Fruit fly (Drosophila melanogaster) whole organism, embryonic: ENCODE results near the gene TrpA1.

Experiments
- Aef1 ChIP-seq: fragments of 200-800 bp; sonication (Bioruptor generic); IDR thresholded peaks from 3 replicates; pipeline ENCODE4 v1.3.6; 2022; ENCODE audit warnings: missing biosample characterization, missing genetic modification characterization
- Bteb2 ChIP-seq: fragments of 200-800 bp; sonication (Bioruptor generic); optimal IDR thresholded peaks from 2 replicates; lab custom pipeline; 2016; ENCODE audit warnings: missing biosample characterization, missing genetic modification characterization
- CG10147 ChIP-seq: fragments of 200-800 bp; sonication (Bioruptor generic); optimal IDR thresholded peaks from 2 replicates; lab custom pipeline; 2019; ENCODE audit warnings: missing biosample characterization, mild to moderate bottlenecking, missing genetic modification characterization, moderate library complexity
- CG10654 ChIP-seq: fragments of 200-800 bp; sonication (Bioruptor generic); optimal IDR thresholded peaks from 2 replicates; lab custom pipeline; 2016; ENCODE audit warnings: missing biosample characterization, missing genetic modification characterization
- CG1233 ChIP-seq: fragments of 200-800 bp; sonication (Bioruptor generic); optimal IDR thresholded peaks from 4 replicates; lab custom pipeline; 2018; ENCODE audit warnings: missing biosample characterization, mild to moderate bottlenecking, missing genetic modification characterization
- CG12769 ChIP-seq: fragments of 200-800 bp; sonication (Bioruptor generic); optimal IDR thresholded peaks from 2 replicates; lab custom pipeline; 2019; ENCODE audit warnings: missing biosample characterization, mild to moderate bottlenecking, missing genetic modification characterization, moderate library complexity
- CG13296 ChIP-seq: fragments of 200-800 bp; sonication (Bioruptor generic); optimal IDR thresholded peaks from 3 replicates; lab custom pipeline; 2018; ENCODE audit warnings: missing biosample characterization, mild to moderate bottlenecking, missing genetic modification characterization
- CG14441 ChIP-seq: fragments of 200-800 bp; sonication (Bioruptor generic); IDR thresholded peaks from 2 replicates; pipeline ENCODE4 v1.3.6; 2022; ENCODE audit warnings: missing biosample characterization, missing genetic modification characterization
- CG14710 ChIP-seq: fragments of 200-800 bp; sonication (Bioruptor generic); optimal IDR thresholded peaks from 3 replicates; lab custom pipeline; 2019; ENCODE audit warnings: missing biosample characterization, mild to moderate bottlenecking, missing genetic modification characterization, moderate library complexity
- CG16815 ChIP-seq: fragments of 200-800 bp; sonication (Bioruptor generic); optimal IDR thresholded peaks from 3 replicates; lab custom pipeline; 2017; ENCODE audit warnings: missing biosample characterization, mild to moderate bottlenecking, missing genetic modification characterization
- CG17568 ChIP-seq: fragments of 200-800 bp; sonication (Bioruptor generic); optimal IDR thresholded peaks from 2 replicates; lab custom pipeline; 2018; ENCODE audit warnings: missing biosample characterization, mild to moderate bottlenecking, missing genetic modification characterization, moderate library complexity
- CG17802 ChIP-seq: fragments of 200-800 bp; sonication (Bioruptor generic); optimal IDR thresholded peaks from 2 replicates; lab custom pipeline; 2018; ENCODE audit warnings: missing biosample characterization, mild to moderate bottlenecking, missing genetic modification characterization, moderate library complexity
- CG1792 ChIP-seq: fragments of 200-800 bp; sonication (Bioruptor generic); optimal IDR thresholded peaks from 2 replicates; lab custom pipeline; 2016; ENCODE audit warnings: missing biosample characterization, missing genetic modification characterization
- CG18476 ChIP-seq: fragments of 200-800 bp; sonication (Bioruptor generic); optimal IDR thresholded peaks from 2 replicates; lab custom pipeline; 2016; ENCODE audit warnings: missing biosample characterization, mild to moderate bottlenecking, missing genetic modification characterization
- CG18599 ChIP-seq: fragments of 200-800 bp; sonication (Bioruptor generic); optimal IDR thresholded peaks from 3 replicates; lab custom pipeline; 2017; ENCODE audit warnings: missing biosample characterization, missing genetic modification characterization, mild to moderate bottlenecking, moderate library complexity, missing genetic modification reagents
- CG30020 ChIP-seq: fragments of 200-800 bp; optimal IDR thresholded peaks from 2 replicates; lab custom pipeline; 2019; ENCODE audit warnings: missing biosample characterization, mild to moderate bottlenecking, missing genetic modification characterization, moderate library complexity
- CG33213 ChIP-seq: fragments of 200-800 bp; sonication (Bioruptor generic); optimal IDR thresholded peaks from 3 replicates; lab custom pipeline; 2016; ENCODE audit warnings: missing biosample characterization, missing genetic modification characterization
- CG42726 ChIP-seq: fragments of 200-800 bp; sonication (Bioruptor generic); IDR thresholded peaks from 2 replicates; pipeline ENCODE4 v1.3.6; 2022; ENCODE audit warnings: missing biosample characterization, missing genetic modification characterization; ENCODE audit not compliant: partially characterized antibody
- CG4360 ChIP-seq: fragments of 200-800 bp; sonication (Bioruptor generic); IDR thresholded peaks from 2 replicates; pipeline ENCODE4 v1.3.6; 2022; ENCODE audit warnings: missing biosample characterization, missing genetic modification characterization
- CG4854 ChIP-seq: fragments of 200-800 bp; sonication (Bioruptor generic); optimal IDR thresholded peaks from 2 replicates; lab custom pipeline; 2016; ENCODE audit warnings: missing biosample characterization, missing genetic modification characterization, inconsistent platforms
- CG6175 ChIP-seq: fragments of 200-800 bp; sonication (Bioruptor generic); IDR thresholded peaks from 3 replicates; pipeline ENCODE4 v1.3.6; 2022; ENCODE audit warnings: missing biosample characterization, missing genetic modification characterization
- CG6272 ChIP-seq: fragments of 200-800 bp; sonication (Bioruptor generic); IDR thresholded peaks from 2 replicates; pipeline ENCODE4 v1.3.6; 2022; ENCODE audit warnings: missing biosample characterization, missing genetic modification characterization
- CG8281 ChIP-seq: fragments of 200-800 bp; sonication (Bioruptor generic); optimal IDR thresholded peaks from 2 replicates; lab custom pipeline; 2018; ENCODE audit warnings: missing biosample characterization, mild to moderate bottlenecking, missing genetic modification characterization, moderate library complexity
- CG9932 ChIP-seq: fragments of 200-800 bp; sonication (Bioruptor generic); IDR thresholded peaks from 2 replicates; pipeline ENCODE4 v1.3.6; 2022; ENCODE audit warnings: missing biosample characterization, missing genetic modification characterization
- Dip3 ChIP-seq: fragments of 200-800 bp; sonication (Bioruptor generic); optimal IDR thresholded peaks from 3 replicates; lab custom pipeline; 2016; ENCODE audit warnings: missing biosample characterization, missing genetic modification characterization
- Dp ChIP-seq: fragments of 200-800 bp; sonication (Bioruptor generic); optimal IDR thresholded peaks from 2 replicates; lab custom pipeline; 2018; ENCODE audit warnings: missing biosample characterization, mild to moderate bottlenecking, missing genetic modification characterization, moderate library complexity
- Elba2 ChIP-seq: fragments of 200-800 bp; sonication (Bioruptor generic); optimal IDR thresholded peaks from 3 replicates; lab custom pipeline; 2016; ENCODE audit warnings: missing biosample characterization, missing genetic modification characterization
- GATAe ChIP-seq: fragments of 200-800 bp; sonication (Bioruptor generic); conservative IDR thresholded peaks from 2 replicates; pipeline ENCODE4 v1.3.6; 2022; ENCODE audit warnings: missing biosample characterization, missing genetic modification characterization
- H15 ChIP-seq: fragments of 200-800 bp; sonication (Bioruptor generic); IDR thresholded peaks from 3 replicates; pipeline ENCODE4 v1.3.6; 2022; ENCODE audit warnings: missing biosample characterization, missing genetic modification characterization
- Hr39 ChIP-seq: fragments of >200 bp; optimal IDR thresholded peaks from 2 replicates; lab custom pipeline; 2017
- Lim3 ChIP-seq: fragments of 200-800 bp; sonication (Bioruptor generic); IDR thresholded peaks from 2 replicates; pipeline ENCODE4 v1.3.6; 2022; ENCODE audit warnings: missing biosample characterization, missing genetic modification characterization
- Mrtf ChIP-seq: fragments of 200-800 bp; sonication (Bioruptor generic); IDR thresholded peaks from 3 replicates; pipeline ENCODE4 v1.3.6; 2022; ENCODE audit warnings: missing biosample characterization, missing genetic modification characterization
- NC2α ChIP-seq: fragments of 200-800 bp; sonication (Bioruptor generic); optimal IDR thresholded peaks from 2 replicates; lab custom pipeline; 2016; ENCODE audit warnings: missing biosample characterization, missing genetic modification characterization
- Six4 ChIP-seq: fragments of 200-800 bp; sonication (Bioruptor generic); optimal IDR thresholded peaks from 2 replicates; lab custom pipeline; 2016; ENCODE audit warnings: missing biosample characterization, missing genetic modification characterization
- bowl ChIP-seq: fragments of 200-800 bp; sonication (Bioruptor generic); IDR thresholded peaks from 2 replicates; pipeline ENCODE4 v1.3.6; 2022; ENCODE audit warnings: missing biosample characterization, missing genetic modification characterization
- caup ChIP-seq: fragments of 200-800 bp; sonication (Bioruptor generic); optimal IDR thresholded peaks from 3 replicates; lab custom pipeline; 2017; ENCODE audit warnings: missing biosample characterization, mild to moderate bottlenecking, missing genetic modification characterization, moderate library complexity; ENCODE audit not compliant: severe bottlenecking
- chinmo ChIP-seq: fragments of 200-800 bp; sonication (Bioruptor generic); IDR thresholded peaks from 4 replicates; pipeline ENCODE4 v1.3.6; 2022; ENCODE audit warnings: missing biosample characterization, missing genetic modification characterization; ENCODE audit not compliant: partially characterized antibody
- chn ChIP-seq: fragments of 200-800 bp; sonication (Bioruptor generic); optimal IDR thresholded peaks from 2 replicates; lab custom pipeline; 2016; ENCODE audit warnings: missing biosample characterization, missing genetic modification characterization
- dimm ChIP-seq: fragments of 200-800 bp; sonication (Bioruptor generic); IDR thresholded peaks from 2 replicates; pipeline ENCODE4 v1.3.6; 2022; ENCODE audit warnings: missing biosample characterization, missing genetic modification characterization
- dysf ChIP-seq: fragments of 200-800 bp; sonication (Bioruptor generic); IDR thresholded peaks from 3 replicates; pipeline ENCODE4 v1.3.6; 2022; ENCODE audit warnings: missing biosample characterization, missing genetic modification characterization
- fru ChIP-seq: fragments of >200 bp; optimal IDR thresholded peaks from 2 replicates; lab custom pipeline; 2017
- gce ChIP-seq: fragments of 200-800 bp; sonication (Bioruptor generic); IDR thresholded peaks from 3 replicates; pipeline ENCODE4 v1.3.6; 2022; ENCODE audit warnings: missing biosample characterization, missing genetic modification characterization
- gt ChIP-seq: fragments of 200-800 bp; sonication (Bioruptor generic); IDR thresholded peaks from 2 replicates; pipeline ENCODE4 v1.3.6; 2022; ENCODE audit warnings: missing biosample characterization, missing genetic modification characterization
- ind ChIP-seq: fragments of 200-800 bp; sonication (Bioruptor generic); optimal IDR thresholded peaks from 3 replicates; lab custom pipeline; 2016; ENCODE audit warnings: missing biosample characterization, missing genetic modification characterization
- jumu ChIP-seq: fragments of 200-800 bp; sonication (Bioruptor generic); optimal IDR thresholded peaks from 3 replicates; lab custom pipeline; 2016; ENCODE audit warnings: missing biosample characterization, missing genetic modification characterization
- lola ChIP-seq, 3 experiments: fragments of >200 bp in 2 of 3; fragments of 200-800 bp in 1 of 3; sonication (Bioruptor generic) in 1 of 3; optimal IDR thresholded peaks; 2 replicates each; lab custom pipeline; 2017 to 2019; ENCODE audit warnings: missing biosample characterization in 3 of 3, missing genetic modification characterization in 3 of 3, mild to moderate bottlenecking in 1 of 3, moderate library complexity in 1 of 3
- pzg ChIP-seq: fragments of 200-800 bp; sonication (Bioruptor generic); optimal IDR thresholded peaks from 3 replicates; lab custom pipeline; 2018; ENCODE audit warnings: missing biosample characterization, mild to moderate bottlenecking, missing genetic modification characterization, moderate library complexity
- scrt ChIP-seq: fragments of 200-800 bp; sonication (Bioruptor generic); optimal IDR thresholded peaks from 2 replicates; lab custom pipeline; 2018; ENCODE audit warnings: missing biosample characterization, mild to moderate bottlenecking, missing genetic modification characterization, moderate library complexity
- slbo ChIP-seq: fragments of 200-800 bp; sonication (Bioruptor generic); IDR thresholded peaks from 2 replicates; pipeline ENCODE4 v1.3.6; 2022; ENCODE audit warnings: missing biosample characterization, missing genetic modification characterization
- tap ChIP-seq: fragments of 200-800 bp; optimal IDR thresholded peaks from 3 replicates; lab custom pipeline; 2019; ENCODE audit warnings: missing biosample characterization, mild to moderate bottlenecking, missing genetic modification characterization, moderate library complexity
- trem ChIP-seq: fragments of 200-800 bp; optimal IDR thresholded peaks from 3 replicates; lab custom pipeline; 2019; ENCODE audit warnings: missing biosample characterization, mild to moderate bottlenecking, missing genetic modification characterization, moderate library complexity
- z ChIP-seq: fragments of 200-800 bp; sonication (Bioruptor generic); IDR thresholded peaks from 3 replicates; pipeline ENCODE4 v1.3.6; 2022; ENCODE audit warnings: missing biosample characterization, missing genetic modification characterization

TrpA1 gene

DNA sequence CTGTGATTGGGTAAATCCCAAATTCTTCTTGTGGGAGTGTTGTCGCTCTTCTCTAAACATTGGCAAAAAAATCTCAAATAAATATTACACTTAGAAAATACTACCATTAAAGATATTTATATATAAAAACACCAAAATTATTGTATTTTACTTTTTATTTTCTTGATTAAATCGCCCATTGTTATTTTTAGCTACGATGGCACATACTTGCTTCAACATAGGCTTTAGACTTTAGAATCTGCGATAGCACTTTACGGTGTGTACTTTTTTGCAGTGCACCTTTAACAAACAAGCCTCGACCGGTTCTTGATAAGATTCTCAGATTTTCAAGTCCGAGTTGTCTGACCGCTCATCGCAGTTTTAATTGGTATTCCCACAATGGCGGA is 49.6 kb upstream of the TrpA1 start, which contains the start of gene GNBP3 (continued):
- TF ChIP-seq lola (GFP tag; optimal IDR thresholded peaks at IDR 0.05; lab: Kevin White, UChicago) (peak in 1 of 3 experiments; percentile 54), bowl (GFP tag; lab: Robert Waterston, UW) (no peak), CG16815 (GFP tag; lab: Kevin White, UChicago) (peak; percentile 49), fru (lab: Kevin White, UChicago) (no peak), CG42726 (no peak), GATAe (GFP tag; lab: Robert Waterston, UW) (no peak), CG12769 (tag; lab: Kevin White, UChicago) (no peak), CG33213 (GFP tag; lab: Kevin White, UChicago) (no peak), CG9932 (GFP tag; lab: Robert Waterston, UW) (peak; percentile 57), gce (GFP tag; lab: Robert Waterston, UW) (no peak; the same call in 2 of the 3 replicates), CG30020 (no peak), CG1792 (GFP tag; lab: Kevin White, UChicago) (no peak), slbo (GFP tag; lab: Robert Waterston, UW) (peak; percentile 66), CG8281 (peak; percentile 49), CG6175 (no peak), jumu (GFP tag; lab: Kevin White, UChicago) (no peak), CG14710 (tag; lab: Kevin White, UChicago) (peak; percentile 48), trem (tag; lab: Kevin White, UChicago) (peak; percentile 26), Dp (no peak), CG18599 (GFP tag; lab: Kevin White, UChicago) (peak; percentile 88), CG18476 (peak; percentile 74), Hr39 (no peak), chinmo (GFP tag; lab: Robert Waterston, UW) (no peak), NC2α (GFP tag; lab: Kevin White, UChicago) (no peak), caup (GFP tag; lab: Kevin White, UChicago) (peak; percentile 47), CG17802 (tag; lab: Kevin White, UChicago) (no peak), ind (GFP tag; lab: Kevin White, UChicago) (peak; percentile 40), Aef1 (no peak), chn (GFP tag; lab: Kevin White, UChicago) (no peak), H15 (GFP tag; lab: Robert Waterston, UW) (no peak), dysf (peak; percentile 68), CG4854 (GFP tag; lab: Kevin White, UChicago) (peak; percentile 67), CG1233 (peak; percentile 83), scrt (GFP tag; lab: Kevin White, UChicago) (no peak), CG10147 (GFP tag; lab: Kevin White, UChicago) (peak; percentile 87), pzg (GFP tag; lab: Kevin White, UChicago) (no peak), Dip3 (GFP tag; lab: Kevin White, UChicago) (no peak), Six4 (GFP tag; lab: Kevin White, UChicago) (no peak), Elba2 (GFP tag; lab: Kevin White, UChicago) (no peak), CG13296 (no peak), Lim3 (GFP tag; lab: Robert Waterston, UW) (no peak), CG14441 (GFP tag; lab: Robert Waterston, UW) (peak; percentile 47; the same call in 1 of the 2 replicates), dimm (GFP tag; lab: Robert Waterston, UW) (no peak), CG6272 (0 out of 2 replicates have a peak, but pooled peaks have one; percentile 19), Mrtf (no peak), CG17568 (GFP tag; lab: Kevin White, UChicago) (no peak), CG10654 (GFP tag; lab: Kevin White, UChicago) (peak; percentile 19), tap (tag; lab: Kevin White, UChicago) (peak; percentile 67), CG4360 (GFP tag; lab: Robert Waterston, UW) (no peak), z (GFP tag; lab: Robert Waterston, UW) (no peak), gt (GFP tag; lab: Robert Waterston, UW) (no peak), Bteb2 (GFP tag; lab: Kevin White, UChicago) (no peak)
